Worm (Caenorhabditis elegans) whole organism, young adult: ENCODE measurements around the gene hlh-11.

Experiments used
- B0035.1 ChIP-seq: sonication (generic microtip); optimal IDR thresholded peaks from 2 replicates; lab custom pipeline; 2016; ENCODE audit warnings: missing genetic modification characterization, mild to moderate bottlenecking, missing compliant biosample characterization, missing genotype, missing genetic modification reagents
- C06A6.2 ChIP-seq: fragments of 200-800 bp; sonication (Bioruptor generic); conservative IDR thresholded peaks from 2 replicates; pipeline ENCODE4 v1.3.6; 2022; ENCODE audit warnings: missing genetic modification characterization, missing compliant biosample characterization
- F22D6.2 ChIP-seq: sonication (generic microtip); optimal IDR thresholded peaks from 2 replicates; lab custom pipeline; 2016; ENCODE audit warnings: mild to moderate bottlenecking, missing genetic modification characterization, missing compliant biosample characterization
- F23B12.7 ChIP-seq: sonication (generic microtip); optimal IDR thresholded peaks from 2 replicates; lab custom pipeline; 2017; ENCODE audit warnings: missing genetic modification characterization, mild to moderate bottlenecking, missing compliant biosample characterization, antibody characterized with exemption, moderate library complexity; ENCODE audit not compliant: insufficient read depth
- K12H6.12 ChIP-seq: fragments of 200-800 bp; sonication (Bioruptor generic); optimal IDR thresholded peaks from 2 replicates; lab custom pipeline; 2018; ENCODE audit warnings: mild to moderate bottlenecking, missing genetic modification characterization, missing compliant biosample characterization
- Y67H2A.10 ChIP-seq: fragments of 200-800 bp; sonication (Bioruptor generic); conservative IDR thresholded peaks from 2 replicates; pipeline ENCODE4 v1.3.6; 2022; ENCODE audit warnings: missing genetic modification reagents, missing genetic modification characterization, missing compliant biosample characterization
- Y79H2A.3 ChIP-seq: fragments of 200-800 bp; sonication (Bioruptor generic); conservative IDR thresholded peaks from 2 replicates; pipeline ENCODE4 v1.3.6; 2022; ENCODE audit warnings: missing genetic modification reagents, missing genetic modification characterization, missing compliant biosample characterization
- Y95B8A.8 ChIP-seq: fragments of 200-800 bp; sonication (Bioruptor generic); IDR thresholded peaks from 2 replicates; pipeline ENCODE4 v1.3.6; 2022; ENCODE audit warnings: missing genetic modification reagents, missing genetic modification characterization, missing compliant biosample characterization
- atf-7 ChIP-seq: sonication (generic microtip); optimal IDR thresholded peaks from 2 replicates; lab custom pipeline; 2017; ENCODE audit warnings: mild to moderate bottlenecking, missing genetic modification characterization, missing compliant biosample characterization
- attf-5 ChIP-seq: fragments of 200-800 bp; sonication (Bioruptor generic); optimal IDR thresholded peaks from 2 replicates; lab custom pipeline; 2018; ENCODE audit warnings: mild to moderate bottlenecking, missing genetic modification characterization, missing compliant biosample characterization
- attf-6 ChIP-seq: fragments of 200-800 bp; sonication (Bioruptor generic); IDR thresholded peaks from 2 replicates; pipeline ENCODE4 v1.3.6; 2022; ENCODE audit warnings: missing genetic modification reagents, missing genetic modification characterization, missing compliant biosample characterization
- bed-1 ChIP-seq: fragments of 200-800 bp; sonication (Bioruptor generic); IDR thresholded peaks from 2 replicates; pipeline ENCODE4 v1.3.6; 2022; ENCODE audit warnings: missing genetic modification reagents, missing genetic modification characterization, missing compliant biosample characterization
- bed-2 ChIP-seq: fragments of 200-800 bp; sonication (Bioruptor generic); IDR thresholded peaks from 2 replicates; pipeline ENCODE4 v1.3.6; 2022; ENCODE audit warnings: missing genetic modification reagents, missing genetic modification characterization, missing compliant biosample characterization
- cebp-1 ChIP-seq, 2 experiments: fragments of 200-800 bp in 1 of 2; sonication (Bioruptor generic) in 1 of 2; sonication (generic microtip) in 1 of 2; IDR thresholded peaks in 1 of 2; optimal IDR thresholded peaks in 1 of 2; 2 replicates each; pipeline versions ENCODE4 v1.3.6 to Lab custom; 2017 to 2022; ENCODE audit warnings: missing compliant biosample characterization in 2 of 2, missing genetic modification characterization in 2 of 2, mild to moderate bottlenecking in 1 of 2, missing genetic modification reagents in 1 of 2, moderate library complexity in 1 of 2
- cebp-2 ChIP-seq: fragments of 200-800 bp; sonication (Bioruptor generic); IDR thresholded peaks from 2 replicates; pipeline ENCODE4 v1.3.6; 2022; ENCODE audit warnings: missing genetic modification characterization, missing compliant biosample characterization
- ceh-100 ChIP-seq: fragments of 200-800 bp; sonication (Bioruptor generic); IDR thresholded peaks from 2 replicates; pipeline ENCODE4 v1.3.6; 2022; ENCODE audit warnings: missing genetic modification reagents, missing genetic modification characterization, missing compliant biosample characterization
- ceh-91 ChIP-seq: fragments of 200-800 bp; sonication (Bioruptor generic); IDR thresholded peaks from 2 replicates; pipeline ENCODE4 v1.3.6; 2022; ENCODE audit warnings: missing genetic modification reagents, missing genetic modification characterization, missing compliant biosample characterization
- die-1 ChIP-seq: sonication (generic microtip); optimal IDR thresholded peaks from 2 replicates; lab custom pipeline; 2016; ENCODE audit warnings: missing genotype, mild to moderate bottlenecking, missing genetic modification characterization, missing compliant biosample characterization
- efl-1 ChIP-seq: fragments of 150-350 bp; optimal IDR thresholded peaks from 2 replicates; lab custom pipeline; 2014; ENCODE audit warnings: missing biosample characterization, missing genetic modification reagents, missing genetic modification characterization
- hlh-12 ChIP-seq: sonication (generic microtip); optimal IDR thresholded peaks from 2 replicates; lab custom pipeline; 2016; ENCODE audit warnings: missing genetic modification characterization, missing compliant biosample characterization
- hsf-1 ChIP-seq: fragments of 200-800 bp; sonication (Bioruptor generic); IDR thresholded peaks from 2 replicates; pipeline ENCODE4 v1.3.6; 2022; ENCODE audit warnings: missing genetic modification reagents, missing genetic modification characterization, missing compliant biosample characterization
- lag-1 ChIP-seq: fragments of 200-800 bp; sonication (Bioruptor generic); IDR thresholded peaks from 2 replicates; pipeline ENCODE4 v1.3.6; 2022; ENCODE audit warnings: missing genetic modification reagents, missing genetic modification characterization, missing compliant biosample characterization
- lin-35 ChIP-seq, 3 experiments: fragments of 150-350 bp in 2 of 3; sonication (generic microtip) in 1 of 3; optimal IDR thresholded peaks; 2 replicates each; lab custom pipeline; 2014 to 2018; ENCODE audit warnings: missing biosample characterization in 3 of 3, missing genetic modification characterization in 3 of 3, missing genetic modification reagents in 3 of 3
- lsl-1 ChIP-seq: fragments of 200-800 bp; sonication (Bioruptor generic); optimal IDR thresholded peaks from 2 replicates; lab custom pipeline; 2018; ENCODE audit warnings: mild to moderate bottlenecking, missing genetic modification characterization, moderate library complexity, missing compliant biosample characterization
- lsy-27 ChIP-seq: sonication (generic microtip); optimal IDR thresholded peaks from 2 replicates; lab custom pipeline; 2017; ENCODE audit warnings: missing genetic modification characterization, mild to moderate bottlenecking, missing compliant biosample characterization, antibody characterized with exemption, missing genotype, borderline replicate concordance; ENCODE audit not compliant: insufficient read depth
- mes-4 ChIP-seq: sonication (generic microtip); optimal IDR thresholded peaks from 2 replicates; lab custom pipeline; 2016; ENCODE audit warnings: missing genotype, missing genetic modification characterization, missing compliant biosample characterization
- nfyb-1 ChIP-seq: fragments of 200-800 bp; sonication (Bioruptor generic); IDR thresholded peaks from 2 replicates; pipeline ENCODE4 v1.3.6; 2022; ENCODE audit warnings: missing genetic modification reagents, missing genetic modification characterization, missing compliant biosample characterization
- nhr-179 ChIP-seq: sonication (generic microtip); optimal IDR thresholded peaks from 2 replicates; lab custom pipeline; 2016; ENCODE audit warnings: mild to moderate bottlenecking, missing genetic modification characterization, missing compliant biosample characterization
- nhr-80 ChIP-seq: sonication (generic microtip); optimal IDR thresholded peaks from 2 replicates; lab custom pipeline; 2016; ENCODE audit warnings: missing genetic modification characterization, missing compliant biosample characterization
- pha-4 ChIP-seq: fragments of 150-350 bp; sonication (generic microtip); optimal IDR thresholded peaks from 2 replicates; lab custom pipeline; 2014; ENCODE audit warnings: missing biosample characterization, missing genetic modification reagents, missing genetic modification characterization
- repo-1 ChIP-seq: sonication (generic microtip); optimal IDR thresholded peaks from 2 replicates; lab custom pipeline; 2017; ENCODE audit warnings: mild to moderate bottlenecking, missing genetic modification characterization, missing compliant biosample characterization
- sea-2 ChIP-seq: fragments of 200-800 bp; sonication (Bioruptor generic); IDR thresholded peaks from 2 replicates; pipeline ENCODE4 v1.3.6; 2022; ENCODE audit warnings: missing genetic modification characterization, missing compliant biosample characterization
- somi-1 ChIP-seq: fragments of 200-800 bp; sonication (Bioruptor generic); optimal IDR thresholded peaks from 2 replicates; lab custom pipeline; 2018; ENCODE audit warnings: mild to moderate bottlenecking, missing genetic modification characterization, missing compliant biosample characterization
- sptf-2 ChIP-seq: fragments of 200-800 bp; sonication (Bioruptor generic); optimal IDR thresholded peaks from 2 replicates; lab custom pipeline; 2018; ENCODE audit warnings: mild to moderate bottlenecking, missing genetic modification characterization, missing compliant biosample characterization
- tlf-1 ChIP-seq: fragments of 200-800 bp; sonication (Bioruptor generic); optimal IDR thresholded peaks from 2 replicates; lab custom pipeline; 2018; ENCODE audit warnings: mild to moderate bottlenecking, missing genetic modification characterization, missing compliant biosample characterization
- unc-130 ChIP-seq: sonication (generic microtip); optimal IDR thresholded peaks from 2 replicates; lab custom pipeline; 2016; ENCODE audit warnings: missing genetic modification reagents, missing genetic modification characterization, missing compliant biosample characterization
- unc-62 ChIP-seq: fragments of 150-350 bp; optimal IDR thresholded peaks from 2 replicates; lab custom pipeline; 2014; ENCODE audit warnings: missing biosample characterization, missing genetic modification reagents, missing genetic modification characterization
- zfh-2 ChIP-seq: fragments of 200-800 bp; sonication (Bioruptor generic); conservative IDR thresholded peaks from 2 replicates; pipeline ENCODE4 v1.3.6; 2022; ENCODE audit warnings: missing genetic modification reagents, missing genetic modification characterization, missing compliant biosample characterization
- ztf-18 ChIP-seq: sonication (generic microtip); optimal IDR thresholded peaks from 2 replicates; lab custom pipeline; 2016; ENCODE audit warnings: missing genotype, mild to moderate bottlenecking, missing genetic modification characterization, missing compliant biosample characterization
- ztf-22 ChIP-seq: fragments of 200-800 bp; sonication (Bioruptor generic); optimal IDR thresholded peaks from 2 replicates; lab custom pipeline; 2018; ENCODE audit warnings: mild to moderate bottlenecking, missing genetic modification characterization, moderate library complexity, missing compliant biosample characterization
- ztf-25 ChIP-seq: fragments of 200-800 bp; sonication (Bioruptor generic); IDR thresholded peaks from 2 replicates; pipeline ENCODE4 v1.3.6; 2022; ENCODE audit warnings: missing genetic modification reagents, missing genetic modification characterization, missing compliant biosample characterization
- ztf-26 ChIP-seq: sonication (generic microtip); optimal IDR thresholded peaks from 2 replicates; lab custom pipeline; 2017; ENCODE audit warnings: missing genetic modification characterization, missing compliant biosample characterization
- ztf-3 ChIP-seq: fragments of 200-800 bp; sonication (Bioruptor generic); optimal IDR thresholded peaks from 2 replicates; lab custom pipeline; 2018; ENCODE audit warnings: mild to moderate bottlenecking, missing genetic modification characterization, missing compliant biosample characterization

Gene hlh-11

ce11 chrIII:9580039-9580891 lies 39.2 kb upstream of the hlh-11 start, which contains the start of gene ced-7:
TSS of gene ced-7 (minus strand) at chrIII:9580089.
- TF ChIP-seq unc-62 (no peak), cebp-1 (GFP tag; IDR thresholded peaks at IDR 0.05; lab: Robert Waterston, UW) (no peak), cebp-1 (tag; optimal IDR thresholded peaks at IDR 0.05; lab: Kevin White, UChicago) (peak; percentile 82), attf-5 (GFP tag; lab: Kevin White, UChicago) (peak; percentile 18)

ce11 chrIII:9582240-9582639 lies 37.3 kb upstream of the hlh-11 start, which contains the start of gene C48B4.3:
TSS of gene C48B4.3 (minus strand) at chrIII:9582388.
- no peak for TF ChIP-seq zfh-2 (GFP tag; lab: Robert Waterston, UW)
- no peak for TF ChIP-seq mes-4 (tag; lab: Kevin White, UChicago)
- TF ChIP-seq sptf-2 (GFP tag; lab: Kevin White, UChicago), result no peak
- TF ChIP-seq lag-1 (GFP tag; lab: Robert Waterston, UW), result no peak
- no peak for TF ChIP-seq bed-1 (GFP tag; lab: Robert Waterston, UW)
- no peak for TF ChIP-seq Y67H2A.10 (GFP tag; lab: Robert Waterston, UW)
- TF ChIP-seq lin-35 (GFP tag; optimal IDR thresholded peaks at IDR 0.05; lab: Kevin White, UChicago), result no peak
- no peak for TF ChIP-seq hsf-1

ce11 chrIII:9583224-9583623 lies 36.3 kb upstream of the hlh-11 start:
- TF ChIP-seq ceh-91 (no peak), ztf-25 (GFP tag; lab: Robert Waterston, UW) (no peak), attf-6 (GFP tag; lab: Robert Waterston, UW) (no peak), Y95B8A.8 (GFP tag; lab: Robert Waterston, UW) (no peak), hlh-12 (tag; lab: Kevin White, UChicago) (no peak), lsy-27 (no peak), C06A6.2 (GFP tag; lab: Robert Waterston, UW) (no peak), lag-1 (GFP tag; lab: Robert Waterston, UW) (no peak), ceh-100 (GFP tag; lab: Robert Waterston, UW) (no peak), Y79H2A.3 (GFP tag; lab: Robert Waterston, UW) (no peak), nhr-80 (tag; lab: Kevin White, UChicago) (no peak), unc-130 (GFP tag; lab: Kevin White, UChicago) (no peak), Y67H2A.10 (GFP tag; lab: Robert Waterston, UW) (no peak), ztf-26 (tag; lab: Kevin White, UChicago) (no peak), nfyb-1 (GFP tag; lab: Robert Waterston, UW) (no peak), somi-1 (GFP tag; lab: Kevin White, UChicago) (no peak), ztf-3 (GFP tag; lab: Kevin White, UChicago) (no peak)

ce11 chrIII:9585314-9585713 lies 34.2 kb upstream of the hlh-11 start:
- TF ChIP-seq ceh-100 (GFP tag; lab: Robert Waterston, UW) (no peak), die-1 (tag; lab: Kevin White, UChicago) (no peak), ztf-18 (tag; lab: Kevin White, UChicago) (no peak), efl-1 (GFP tag; lab: Kevin White, UChicago) (no peak), pha-4 (tag; lab: Kevin White, UChicago) (no peak), cebp-2 (GFP tag; lab: Robert Waterston, UW) (no peak), F23B12.7 (tag; lab: Kevin White, UChicago) (no peak), somi-1 (GFP tag; lab: Kevin White, UChicago) (no peak), B0035.1 (tag; lab: Kevin White, UChicago) (no peak), bed-2 (GFP tag; lab: Robert Waterston, UW) (no peak), nhr-179 (tag; lab: Kevin White, UChicago) (no peak), lsl-1 (GFP tag; lab: Kevin White, UChicago) (no peak), tlf-1 (GFP tag; lab: Kevin White, UChicago) (no peak), atf-7 (tag; lab: Kevin White, UChicago) (no peak), F22D6.2 (no peak), sea-2 (GFP tag; lab: Robert Waterston, UW) (no peak), ztf-22 (GFP tag; lab: Kevin White, UChicago) (no peak), lin-35 (GFP tag; optimal IDR thresholded peaks at IDR 0.05; lab: Kevin White, UChicago) (no peak), repo-1 (tag; lab: Kevin White, UChicago) (no peak), K12H6.12 (tag; lab: Kevin White, UChicago) (no peak)
